Fruit fly (Drosophila melanogaster) S2 (cell line): ENCODE data around the gene CG12170.

Experiments
- CG8478 ChIP-seq: fragments of >200 bp; optimal IDR thresholded peaks from 2 replicates; lab custom pipeline; 2018
- CTCF ChIP-seq, 2 experiments: fragments of >200 bp; optimal IDR thresholded peaks; 2 replicates each; lab custom pipeline; 2018

DNA sequence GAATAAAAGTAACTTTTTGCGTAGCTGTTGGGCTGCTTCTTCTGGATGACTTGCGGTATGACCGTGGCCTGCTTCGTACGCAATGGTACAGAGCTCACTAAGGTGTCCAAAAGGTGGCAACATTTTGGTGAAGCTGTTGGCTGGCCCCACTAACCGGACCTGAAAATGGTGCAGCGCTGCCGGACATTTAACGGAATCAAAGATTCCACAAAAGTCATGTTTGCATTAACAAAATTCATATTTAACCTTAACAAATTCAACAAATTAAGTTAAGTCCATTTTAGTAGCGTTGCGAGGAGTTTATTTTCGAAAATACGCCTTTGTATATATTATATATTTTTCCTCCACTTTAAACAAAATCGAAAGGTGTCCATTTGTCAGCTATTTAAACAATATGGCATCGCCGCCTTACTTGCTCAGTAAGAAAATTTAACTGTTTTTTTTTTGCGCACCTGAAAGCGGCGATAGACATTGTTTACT, 36.0 kb upstream of the CG12170 start, which contains the start of the genes kra and SecS:
- TF ChIP-seq CG8478 (lab: Kevin White, UChicago) (no peak), CTCF (optimal IDR thresholded peaks at IDR 0.05; lab: Kevin White, UChicago) (peak; percentile 23 to 48)
